Fruit fly (Drosophila melanogaster) S2 (cell line): ENCODE data around the gene Lint-O.

ENCODE experiments used
- CG8478 ChIP-seq: fragments of >200 bp; optimal IDR thresholded peaks from 2 replicates; lab custom pipeline; 2018
- CTCF ChIP-seq, 2 experiments: fragments of >200 bp; optimal IDR thresholded peaks; 2 replicates each; lab custom pipeline; 2018

DNA sequence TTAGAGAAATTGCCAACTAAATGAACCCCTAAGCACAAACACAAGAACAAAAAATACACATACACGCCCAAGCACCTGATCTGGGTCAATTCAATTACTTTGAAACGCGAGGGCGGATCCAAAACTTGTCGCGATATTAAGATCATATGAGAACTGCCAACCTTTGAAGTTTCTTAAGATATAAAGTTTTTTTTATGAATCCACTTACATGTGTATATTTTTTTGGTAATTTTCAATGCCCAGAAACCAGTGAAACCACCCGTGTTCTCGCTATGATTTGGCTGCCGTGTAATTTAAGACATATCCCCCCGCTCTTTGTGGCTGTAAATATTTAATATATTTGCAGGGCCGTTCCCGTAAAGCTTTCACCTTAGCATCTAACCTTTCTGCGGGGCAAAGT, 51.2 kb downstream of the Lint-O start:
- TF ChIP-seq CG8478 (lab: Kevin White, UChicago) (no peak), CTCF (optimal IDR thresholded peaks at IDR 0.05; lab: Kevin White, UChicago) (no peak)
